Fruit fly (Drosophila melanogaster): ENCODE measurements around the gene CG14983.

- TF ChIP-seq Mad (GFP tag; optimal IDR thresholded peaks at IDR 0.05) (no peak), usp (GFP tag; optimal IDR thresholded peaks at IDR 0.05) (no peak), pum (GFP tag; optimal IDR thresholded peaks at IDR 0.05) (no peak), Sox102F (GFP tag; optimal IDR thresholded peaks at IDR 0.05) (no peak), Ssrp (tag; optimal IDR thresholded peaks at IDR 0.05) (no peak), CG1832 (GFP tag; optimal IDR thresholded peaks at IDR 0.05) (no peak), CG14710 (tag; optimal IDR thresholded peaks at IDR 0.05) (no peak), Opbp (GFP tag; IDR thresholded peaks at IDR 0.05; ENCODE audit: partially characterized antibody) (peak; percentile 34; the same call in 1 of the 3 replicates), CG17328 (GFP tag; IDR thresholded peaks at IDR 0.05) (no peak), Hr39 (optimal IDR thresholded peaks at IDR 0.05) (no peak), zf30C (GFP tag; optimal IDR thresholded peaks at IDR 0.05) (no peak)
Observed at dm6 chr3L:3940075-3940819, 8.9 kb downstream of the CG14983 start, which contains the start of gene CG12766.
